Fruit fly (Drosophila melanogaster): ENCODE data around the gene cindr.

DNA sequence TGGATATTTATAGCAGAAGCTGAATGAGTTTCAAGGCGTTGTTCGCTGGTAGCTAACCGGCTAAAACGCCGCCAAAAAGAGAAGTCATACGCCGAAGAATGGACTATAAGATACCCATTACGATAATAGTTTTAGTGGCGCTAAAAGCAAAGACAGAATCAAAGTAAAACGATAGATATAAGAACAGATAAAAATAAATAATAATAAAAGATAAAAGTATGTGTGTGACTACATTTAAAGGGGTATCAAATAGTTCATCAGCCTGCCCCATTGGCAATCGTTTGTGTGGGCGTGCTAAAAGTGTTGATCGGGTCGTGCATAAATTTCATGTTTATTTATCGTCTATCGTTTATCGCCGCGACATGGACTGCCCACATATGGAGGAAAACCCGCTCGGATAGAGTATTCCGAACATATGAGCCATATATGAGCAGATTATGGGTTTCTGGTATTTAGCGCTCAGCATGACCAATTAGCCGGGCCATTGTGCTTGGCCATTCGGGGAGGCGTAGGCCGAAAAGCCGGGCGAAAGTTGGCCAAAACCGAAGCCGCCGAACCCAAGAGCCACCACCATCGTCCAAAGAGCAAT, 11.0 kb upstream of the cindr start:
- TF ChIP-seq toe (GFP tag; optimal IDR thresholded peaks at IDR 0.05) = no peak
- no peak for TF ChIP-seq kay (GFP tag; ENCODE audit: borderline replicate concordance)
- no peak for TF ChIP-seq CG7045 (GFP tag; optimal IDR thresholded peaks at IDR 0.05)
- no peak for TF ChIP-seq CG1620 (GFP tag; optimal IDR thresholded peaks at IDR 0.05)
- TF ChIP-seq CG14711 (tag; optimal IDR thresholded peaks at IDR 0.05) = no peak
- no peak for TF ChIP-seq CG5204 (GFP tag; optimal IDR thresholded peaks at IDR 0.05)
- no peak for TF ChIP-seq cnc (optimal IDR thresholded peaks at IDR 0.05)
- no peak for TF ChIP-seq bab1 (GFP tag; optimal IDR thresholded peaks at IDR 0.05)
- no peak for TF ChIP-seq pad (GFP tag; optimal IDR thresholded peaks at IDR 0.05)
- TF ChIP-seq Mnt (GFP tag; optimal IDR thresholded peaks at IDR 0.05) = no peak
- TF ChIP-seq CG33017 (tag; optimal IDR thresholded peaks at IDR 0.05) = no peak

Data from whole organism, adult.